Fruit fly (Drosophila melanogaster) whole organism: ENCODE measurements around the gene gish.

ENCODE experiments used
- CG8478 ChIP-seq: fragments of >200 bp; optimal IDR thresholded peaks from 2 replicates; lab custom pipeline; 2018; ENCODE audit warnings: inconsistent platforms
- Dll ChIP-seq: fragments of >200 bp; optimal IDR thresholded peaks from 2 replicates; lab custom pipeline; 2017
- EcR ChIP-seq, 2 experiments: fragments of >200 bp; optimal IDR thresholded peaks; 2 replicates each; lab custom pipeline; 2017; ENCODE audit warnings: missing biosample characterization in 2 of 2, missing genetic modification characterization in 2 of 2, missing genetic modification reagents in 2 of 2
- pan ChIP-seq: fragments of >200 bp; optimal IDR thresholded peaks from 2 replicates; lab custom pipeline; 2017
- psq ChIP-seq: fragments of >200 bp; optimal IDR thresholded peaks from 2 replicates; lab custom pipeline; 2017
- usp ChIP-seq: fragments of >200 bp; optimal IDR thresholded peaks from 2 replicates; lab custom pipeline; 2017; ENCODE audit warnings: missing biosample characterization, missing genetic modification characterization, mixed read lengths

The gish gene

dm6 chr3R:16282080-16282690 is 9.9 kb downstream of the gish start:
- TF ChIP-seq EcR (GFP tag; optimal IDR thresholded peaks at IDR 0.05; lab: Kevin White, UChicago), result peak; percentile 22 to 80
- no peak for TF ChIP-seq CG8478
- no peak for TF ChIP-seq usp (GFP tag; lab: Kevin White, UChicago)

DNA sequence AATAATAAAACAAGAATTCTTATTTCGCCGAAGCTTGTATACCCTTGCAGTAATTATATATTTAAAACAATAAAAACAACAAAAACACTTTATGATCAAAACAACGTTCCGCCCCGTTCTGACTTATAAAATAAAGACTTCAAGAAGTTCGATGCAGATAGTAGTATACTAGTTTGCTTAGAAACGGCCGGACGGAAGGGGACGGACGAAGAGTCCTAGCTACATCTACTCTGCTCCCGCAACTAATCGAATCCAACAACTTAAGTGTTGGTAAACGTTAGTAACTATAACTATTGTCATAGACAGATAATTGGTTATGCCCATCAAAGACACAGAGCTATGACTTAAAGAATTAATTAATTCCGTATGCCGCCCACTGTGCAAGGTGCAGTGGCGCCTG is 12.2 kb downstream of the gish start:
- TF ChIP-seq Dll (no peak), CG8478 (no peak), psq (no peak), pan (lab: Kevin White, UChicago) (no peak), usp (GFP tag; lab: Kevin White, UChicago) (no peak), EcR (GFP tag; optimal IDR thresholded peaks at IDR 0.05; lab: Kevin White, UChicago) (no peak)

dm6 chr3R:16284901-16285300 is 12.6 kb downstream of the gish start:
- TF ChIP-seq EcR (GFP tag; optimal IDR thresholded peaks at IDR 0.05; lab: Kevin White, UChicago) (no peak), CG8478 (no peak), psq (no peak), usp (GFP tag; lab: Kevin White, UChicago) (no peak), pan (lab: Kevin White, UChicago) (no peak), Dll (no peak)

DNA sequence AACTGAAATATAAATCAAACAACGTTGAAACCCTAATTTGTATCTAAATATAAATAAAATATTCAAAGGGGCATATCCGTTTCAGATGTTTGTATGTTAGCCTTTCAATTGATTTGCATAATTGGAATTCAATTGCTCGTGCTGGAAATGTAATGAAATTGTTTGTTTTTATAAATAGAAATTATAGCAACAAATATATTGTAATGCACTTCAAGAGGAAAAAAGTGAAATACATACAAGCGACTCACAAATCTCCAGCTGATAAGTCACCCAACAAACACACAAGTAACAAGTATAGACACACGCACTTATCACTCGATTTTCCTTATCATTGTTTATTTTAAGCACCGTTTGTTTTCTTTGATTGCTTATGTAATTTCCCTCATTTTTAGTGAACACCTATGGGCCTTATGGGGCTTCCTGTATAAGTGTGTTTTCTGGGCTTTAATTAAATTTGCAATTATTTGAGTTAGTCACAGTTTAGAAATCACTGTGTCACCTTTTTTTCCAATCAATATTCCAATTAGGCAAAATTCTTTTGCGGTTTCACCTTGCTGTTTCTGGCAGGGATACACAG is 13.4 kb downstream of the gish start:
- no peak for TF ChIP-seq CG8478
- no peak for TF ChIP-seq usp (GFP tag; lab: Kevin White, UChicago)
- TF ChIP-seq EcR (GFP tag; optimal IDR thresholded peaks at IDR 0.05; lab: Kevin White, UChicago), result no peak
- no peak for TF ChIP-seq pan (lab: Kevin White, UChicago)
- no peak for TF ChIP-seq psq

- TF ChIP-seq CG8478 (no peak), usp (GFP tag; lab: Kevin White, UChicago) (no peak), EcR (GFP tag; optimal IDR thresholded peaks at IDR 0.05; lab: Kevin White, UChicago) (no peak), psq (no peak), pan (lab: Kevin White, UChicago) (no peak), Dll (no peak)
Measured at dm6 chr3R:16287171-16287570, 14.9 kb downstream of the gish start.

DNA sequence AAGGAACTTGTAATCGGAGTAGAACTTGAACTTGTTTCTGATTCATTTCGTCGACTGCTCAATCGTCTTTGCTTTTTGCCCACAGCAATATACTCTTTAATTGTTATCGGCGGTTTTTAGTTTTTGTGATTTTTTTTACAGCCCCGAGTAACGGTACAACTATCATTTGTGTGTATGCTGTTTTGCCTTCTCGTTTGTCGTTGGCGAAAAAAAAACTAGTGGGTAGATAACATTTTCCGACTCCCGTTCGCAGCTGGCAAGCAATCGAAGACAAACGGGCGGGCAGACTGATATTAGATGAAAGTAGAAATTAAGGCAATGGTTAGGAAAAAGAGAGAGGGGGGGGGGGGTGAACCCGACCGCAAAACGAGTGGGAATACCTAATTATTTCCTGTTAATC is 15.6 kb downstream of the gish start:
- TF ChIP-seq usp (GFP tag; lab: Kevin White, UChicago), result no peak
- no peak for TF ChIP-seq CG8478
- TF ChIP-seq pan (lab: Kevin White, UChicago), result no peak
- TF ChIP-seq Dll, result no peak
- TF ChIP-seq EcR (GFP tag; optimal IDR thresholded peaks at IDR 0.05; lab: Kevin White, UChicago), result no peak

DNA sequence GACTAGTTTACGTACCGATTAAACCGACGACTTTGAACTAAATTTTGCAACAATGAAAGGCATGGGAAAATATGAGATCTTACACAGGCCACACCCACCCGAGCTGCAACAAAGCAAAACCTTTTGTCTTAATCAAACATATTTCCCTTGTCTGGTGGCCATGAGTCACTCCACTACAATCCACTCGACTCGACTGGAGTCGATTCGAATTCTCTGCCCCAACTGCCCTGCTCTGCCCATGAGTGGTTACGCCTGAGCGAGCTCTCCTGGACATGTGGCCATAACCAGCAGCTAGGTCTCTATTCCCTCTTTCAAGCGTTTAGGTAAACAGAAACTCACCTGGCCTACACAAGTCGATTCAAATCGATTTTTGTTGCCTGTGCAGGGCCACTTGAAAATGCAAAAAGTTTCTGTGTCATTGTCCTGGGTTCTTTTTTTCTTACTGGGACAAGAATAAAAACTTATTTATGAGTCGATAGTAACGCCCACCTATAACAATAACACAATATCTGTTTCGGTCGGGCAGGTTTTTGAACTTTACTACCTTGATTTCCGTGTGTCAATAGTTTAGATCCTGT is 16.6 kb downstream of the gish start:
- TF ChIP-seq pan (lab: Kevin White, UChicago), result no peak
- no peak for TF ChIP-seq EcR (GFP tag; optimal IDR thresholded peaks at IDR 0.05; lab: Kevin White, UChicago)
- TF ChIP-seq usp (GFP tag; lab: Kevin White, UChicago), result no peak

DNA sequence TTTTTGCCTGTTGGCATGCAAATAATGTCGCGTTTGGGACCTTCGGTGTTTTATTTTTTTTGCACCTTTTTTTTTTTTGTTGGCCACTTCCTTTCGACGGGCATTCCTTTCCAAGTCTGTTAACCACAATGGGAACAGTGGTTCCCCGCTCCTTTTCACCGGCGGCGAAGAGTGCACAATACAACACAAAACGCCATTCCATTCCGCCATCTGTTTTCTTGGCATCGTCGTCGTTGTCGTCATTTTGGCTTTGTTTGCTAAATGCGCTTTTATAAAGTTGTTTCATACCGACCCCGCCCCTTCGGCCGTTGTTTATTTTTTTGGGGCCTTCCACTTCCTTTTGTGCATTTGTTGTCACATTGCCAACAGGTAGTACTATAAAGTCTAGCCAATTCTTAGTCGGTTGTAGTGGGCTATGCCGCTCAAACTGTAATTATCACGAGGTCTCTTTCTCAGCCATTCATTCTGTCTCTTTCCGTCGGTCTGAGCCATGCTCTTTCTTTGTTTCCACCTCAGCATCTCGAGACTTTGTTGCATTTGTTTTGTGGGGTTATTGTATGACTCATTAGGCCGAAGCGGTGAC is 18.1 kb downstream of the gish start:
- TF ChIP-seq CG8478 (no peak), usp (GFP tag; lab: Kevin White, UChicago) (no peak), Dll (no peak), EcR (GFP tag; optimal IDR thresholded peaks at IDR 0.05; lab: Kevin White, UChicago) (peak in 1 of 2 experiments; percentile 36)

- TF ChIP-seq EcR (GFP tag; optimal IDR thresholded peaks at IDR 0.05; lab: Kevin White, UChicago) (no peak), psq (no peak), usp (GFP tag; lab: Kevin White, UChicago) (no peak), Dll (no peak), pan (lab: Kevin White, UChicago) (no peak), CG8478 (no peak)
Measured at dm6 chr3R:16295513-16296123, 23.4 kb downstream of the gish start.

DNA sequence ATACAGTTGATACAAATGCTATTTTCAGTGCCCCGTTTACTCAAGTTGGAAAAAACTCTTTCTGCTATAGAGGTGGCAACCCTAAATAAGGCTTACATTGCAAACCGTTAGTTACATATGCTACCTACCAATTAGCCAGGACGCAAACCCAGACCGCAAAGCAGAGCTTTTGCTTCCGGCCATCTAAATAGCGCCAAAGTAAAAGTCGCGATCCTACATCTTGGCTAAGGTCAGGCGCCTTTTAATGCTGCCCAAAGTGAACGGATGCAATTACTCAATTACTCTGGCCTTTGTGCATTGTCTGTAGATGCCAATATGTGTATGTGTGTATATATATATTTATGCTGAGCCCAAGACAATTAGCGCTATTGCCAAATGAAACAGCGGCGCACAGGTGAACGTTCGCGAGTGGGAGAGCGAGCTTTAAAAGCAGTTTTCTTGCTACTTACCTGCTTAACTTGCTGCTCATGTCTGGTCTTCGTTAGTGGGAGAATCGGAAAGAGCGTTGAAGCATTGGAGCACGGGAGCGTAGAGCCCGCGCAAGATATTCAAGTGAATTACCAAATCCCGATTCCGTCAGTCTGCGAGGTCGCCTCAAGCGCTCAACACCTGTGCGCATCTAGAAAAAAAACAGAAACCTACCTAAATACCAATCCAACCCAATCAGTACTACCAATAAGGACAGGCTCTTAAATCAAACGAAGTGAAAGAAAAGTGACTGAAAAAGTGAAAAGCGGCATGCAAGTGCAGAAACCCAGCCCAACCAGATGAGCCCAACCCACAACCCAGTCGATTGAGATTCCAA is 33.1 kb downstream of the gish start, which contains the start of gene Zip89B:
Zip89B (plus strand) TSS at position 574 of the 805 bp plus-strand sequence.
- TF ChIP-seq EcR (GFP tag; optimal IDR thresholded peaks at IDR 0.05; lab: Kevin White, UChicago) (peak in 1 of 2 experiments; percentile 59), psq (no peak)

dm6 chr3R:16308057-16308456 is 35.8 kb downstream of the gish start:
- no peak for TF ChIP-seq CG8478
- TF ChIP-seq psq, result no peak
